Worm (Caenorhabditis elegans) whole organism, L2 larva: ENCODE measurements around the gene Y49F6B.9.
A peak's percentile ranks its signal among the peaks of the same experiment; 100 is the strongest.
"Not testable (repeated sequence)": the region's sequence is repeated elsewhere in the genome, so short reads cannot be mapped to it uniquely, and the experiment has no call there.

Experiments used
- C34F6.9 ChIP-seq: fragments of 150-350 bp; optimal IDR thresholded peaks from 2 replicates; lab custom pipeline; 2014; ENCODE audit warnings: missing biosample characterization, missing genetic modification characterization
- F13H6.1 ChIP-seq: sonication (generic microtip); optimal IDR thresholded peaks from 2 replicates; lab custom pipeline; 2016; ENCODE audit warnings: missing genetic modification characterization, missing compliant biosample characterization
- R02D3.7 ChIP-seq: fragments of 150-350 bp; optimal IDR thresholded peaks from 2 replicates; lab custom pipeline; 2014; ENCODE audit warnings: missing biosample characterization, missing genetic modification characterization
- Y55F3AM.14 ChIP-seq: fragments of 200-800 bp; sonication (Bioruptor generic); optimal IDR thresholded peaks from 2 replicates; lab custom pipeline; 2018; ENCODE audit warnings: mild to moderate bottlenecking, missing genetic modification characterization, missing compliant biosample characterization
- ZK546.5 ChIP-seq: sonication (generic microtip); optimal IDR thresholded peaks from 2 replicates; lab custom pipeline; 2017; ENCODE audit warnings: missing biosample characterization, missing genetic modification characterization
- alr-1 ChIP-seq: fragments of 150-350 bp; optimal IDR thresholded peaks from 2 replicates; lab custom pipeline; 2014; ENCODE audit warnings: missing biosample characterization, missing genetic modification characterization
- ama-1 ChIP-seq: fragments of 150-350 bp; optimal IDR thresholded peaks from 2 replicates; lab custom pipeline; 2018; ENCODE audit warnings: inconsistent platforms
- blmp-1 ChIP-seq: sonication (generic microtip); optimal IDR thresholded peaks from 2 replicates; lab custom pipeline; 2017; ENCODE audit warnings: missing genetic modification characterization, mild to moderate bottlenecking, missing compliant biosample characterization, antibody characterized with exemption, moderate library complexity; ENCODE audit not compliant: insufficient read depth
- ceh-16 ChIP-seq: fragments of 150-350 bp; optimal IDR thresholded peaks from 2 replicates; lab custom pipeline; 2014; ENCODE audit warnings: missing biosample characterization, missing genetic modification characterization
- ceh-82 ChIP-seq: fragments of 150-350 bp; optimal IDR thresholded peaks from 2 replicates; lab custom pipeline; 2014; ENCODE audit warnings: missing biosample characterization, missing genetic modification characterization
- crh-2 ChIP-seq: sonication (generic microtip); optimal IDR thresholded peaks from 2 replicates; lab custom pipeline; 2017; ENCODE audit warnings: missing biosample characterization, missing genetic modification characterization
- dmd-4 ChIP-seq: sonication (generic microtip); optimal IDR thresholded peaks from 2 replicates; lab custom pipeline; 2017; ENCODE audit warnings: missing biosample characterization, missing genetic modification characterization
- egl-27 ChIP-seq: sonication (generic microtip); optimal IDR thresholded peaks from 3 replicates; lab custom pipeline; 2017; ENCODE audit warnings: missing biosample characterization, missing genetic modification reagents, missing genetic modification characterization
- elt-1 ChIP-seq: fragments of 150-350 bp; optimal IDR thresholded peaks from 2 replicates; lab custom pipeline; 2014; ENCODE audit warnings: missing biosample characterization, missing genetic modification characterization
- elt-3 ChIP-seq: sonication (generic microtip); optimal IDR thresholded peaks from 2 replicates; lab custom pipeline; 2017; ENCODE audit warnings: missing biosample characterization, missing genetic modification characterization
- fos-1 ChIP-seq: fragments of 150-350 bp; optimal IDR thresholded peaks from 2 replicates; lab custom pipeline; 2014; ENCODE audit warnings: missing biosample characterization, missing genetic modification characterization
- gmeb-1 ChIP-seq: fragments of 150-350 bp; optimal IDR thresholded peaks from 2 replicates; lab custom pipeline; 2014; ENCODE audit warnings: missing biosample characterization, missing genetic modification characterization
- lin-11 ChIP-seq: fragments of 150-350 bp; sonication (generic microtip); optimal IDR thresholded peaks from 2 replicates; lab custom pipeline; 2014; ENCODE audit warnings: missing biosample characterization, missing genetic modification characterization, inconsistent platforms, mixed read lengths
- lin-13 ChIP-seq: fragments of 150-350 bp; optimal IDR thresholded peaks from 2 replicates; lab custom pipeline; 2014; ENCODE audit warnings: missing biosample characterization, missing genetic modification reagents, missing genetic modification characterization
- lsy-2 ChIP-seq, 2 experiments: fragments of 150-350 bp in 1 of 2; sonication (generic microtip) in 1 of 2; optimal IDR thresholded peaks; 2 replicates each; lab custom pipeline; 2014 to 2017; ENCODE audit warnings: missing biosample characterization in 2 of 2, missing genetic modification characterization in 2 of 2
- mab-5 ChIP-seq: fragments of 150-350 bp; optimal IDR thresholded peaks from 2 replicates; lab custom pipeline; 2014; ENCODE audit warnings: missing biosample characterization, missing genetic modification characterization
- mdl-1 ChIP-seq, 2 experiments: fragments of 150-350 bp in 1 of 2; sonication (generic microtip) in 1 of 2; optimal IDR thresholded peaks; 2 replicates each; lab custom pipeline; 2017; ENCODE audit warnings: missing biosample characterization in 2 of 2, missing genetic modification characterization in 2 of 2
- nhr-10 ChIP-seq: sonication (generic microtip); optimal IDR thresholded peaks from 2 replicates; lab custom pipeline; 2017; ENCODE audit warnings: missing biosample characterization, missing genetic modification characterization
- nhr-11 ChIP-seq: fragments of 150-350 bp; optimal IDR thresholded peaks from 2 replicates; lab custom pipeline; 2014; ENCODE audit warnings: missing biosample characterization, missing genetic modification characterization
- nhr-129 ChIP-seq: fragments of 150-350 bp; optimal IDR thresholded peaks from 2 replicates; lab custom pipeline; 2014; ENCODE audit warnings: missing biosample characterization, missing genetic modification characterization
- nhr-21 ChIP-seq: fragments of 150-350 bp; optimal IDR thresholded peaks from 2 replicates; lab custom pipeline; 2014; ENCODE audit warnings: missing biosample characterization, missing genetic modification characterization
- nhr-23 ChIP-seq: fragments of 150-350 bp; optimal IDR thresholded peaks from 2 replicates; lab custom pipeline; 2014; ENCODE audit warnings: missing biosample characterization, missing genetic modification reagents, missing genetic modification characterization
- nhr-237 ChIP-seq: fragments of 150-350 bp; optimal IDR thresholded peaks from 2 replicates; lab custom pipeline; 2014; ENCODE audit warnings: missing biosample characterization, missing genetic modification characterization
- nhr-6 ChIP-seq: fragments of 150-350 bp; optimal IDR thresholded peaks from 2 replicates; lab custom pipeline; 2014; ENCODE audit warnings: missing biosample characterization, missing genetic modification characterization
- nhr-77 ChIP-seq: fragments of 150-350 bp; optimal IDR thresholded peaks from 2 replicates; lab custom pipeline; 2014; ENCODE audit warnings: missing biosample characterization, missing genetic modification characterization
- peb-1 ChIP-seq: fragments of 150-350 bp; optimal IDR thresholded peaks from 2 replicates; lab custom pipeline; 2014; ENCODE audit warnings: missing biosample characterization, missing genetic modification characterization
- sem-4 ChIP-seq: fragments of 150-350 bp; optimal IDR thresholded peaks from 2 replicates; lab custom pipeline; 2014; ENCODE audit warnings: missing biosample characterization, missing genetic modification reagents, missing genetic modification characterization
- skn-1 ChIP-seq: sonication (generic microtip); optimal IDR thresholded peaks from 2 replicates; lab custom pipeline; 2017; ENCODE audit warnings: missing biosample characterization, missing genetic modification characterization
- sma-3 ChIP-seq: sonication (generic microtip); optimal IDR thresholded peaks from 2 replicates; lab custom pipeline; 2016; ENCODE audit warnings: missing genetic modification reagents, missing genetic modification characterization, missing compliant biosample characterization
- snpc-4 ChIP-seq: fragments of 150-350 bp; optimal IDR thresholded peaks from 2 replicates; lab custom pipeline; 2014; ENCODE audit warnings: missing biosample characterization, missing genetic modification characterization
- unc-39 ChIP-seq: fragments of 150-350 bp; optimal IDR thresholded peaks from 2 replicates; lab custom pipeline; 2014; ENCODE audit warnings: missing biosample characterization, missing genetic modification characterization
- unc-55 ChIP-seq: fragments of 150-350 bp; sonication (generic microtip); optimal IDR thresholded peaks from 3 replicates; lab custom pipeline; 2014; ENCODE audit warnings: missing biosample characterization, missing genetic modification reagents, missing genetic modification characterization
- unc-62 ChIP-seq: fragments of 150-350 bp; optimal IDR thresholded peaks from 2 replicates; lab custom pipeline; 2014; ENCODE audit warnings: missing biosample characterization, missing genetic modification reagents, missing genetic modification characterization
- zag-1 ChIP-seq: fragments of 150-350 bp; optimal IDR thresholded peaks from 2 replicates; lab custom pipeline; 2014; ENCODE audit warnings: missing biosample characterization, missing genetic modification characterization
- ztf-1 ChIP-seq: fragments of 200-800 bp; sonication (Bioruptor generic); conservative IDR thresholded peaks from 2 replicates; pipeline ENCODE4 v1.3.6; 2022; ENCODE audit warnings: missing genetic modification characterization, missing compliant biosample characterization
- ztf-11 ChIP-seq: sonication (generic microtip); optimal IDR thresholded peaks from 2 replicates; lab custom pipeline; 2017; ENCODE audit warnings: missing biosample characterization, missing genetic modification characterization
- ztf-4 ChIP-seq: fragments of 150-350 bp; optimal IDR thresholded peaks from 2 replicates; lab custom pipeline; 2014; ENCODE audit warnings: missing biosample characterization, missing genetic modification characterization

The Y49F6B.9 gene

ce11 chrII:3502520-3503323 lies 3.5 kb upstream of the Y49F6B.9 start, which contains the start of the genes col-71 and Y49F6B.2 (continued):
- TF ChIP-seq nhr-10, result no peak
- TF ChIP-seq nhr-21 (tag; lab: Kevin White, UChicago), result peak; percentile 36
- no peak for TF ChIP-seq elt-1 (tag; lab: Kevin White, UChicago)
- TF ChIP-seq mdl-1 (tag; optimal IDR thresholded peaks at IDR 0.05; lab: Kevin White, UChicago), result no peak
- TF ChIP-seq alr-1 (tag; lab: Kevin White, UChicago), result no peak
- TF ChIP-seq sem-4, result peak; percentile 47
- no peak for TF ChIP-seq ztf-11 (tag; lab: Kevin White, UChicago)
- TF ChIP-seq nhr-11 (tag; lab: Kevin White, UChicago), result no peak
- no peak for TF ChIP-seq peb-1 (tag; lab: Kevin White, UChicago)
- TF ChIP-seq snpc-4, result peak; percentile 23

ce11 chrII:3502011-3502410 lies 2.8 kb upstream of the Y49F6B.9 start:
- TF ChIP-seq nhr-77, result no peak
- no peak for TF ChIP-seq ceh-16
- no peak for TF ChIP-seq R02D3.7
- no peak for TF ChIP-seq nhr-129
- TF ChIP-seq C34F6.9 (tag; lab: Kevin White, UChicago), result no peak
- no peak for TF ChIP-seq nhr-237 (tag; lab: Kevin White, UChicago)
- no peak for TF ChIP-seq dmd-4 (tag; lab: Kevin White, UChicago)
- TF ChIP-seq ceh-82 (tag; lab: Kevin White, UChicago), result no peak
- no peak for TF ChIP-seq fos-1
- TF ChIP-seq elt-3 (tag; lab: Kevin White, UChicago), result no peak
- TF ChIP-seq blmp-1 (tag; lab: Kevin White, UChicago), result no peak
- TF ChIP-seq, all 48 proteins: peak for 0

- TF ChIP-seq nhr-77, result no peak
- no peak for TF ChIP-seq nhr-21 (tag; lab: Kevin White, UChicago)
- no peak for TF ChIP-seq zag-1
- TF ChIP-seq gmeb-1 (tag; lab: Kevin White, UChicago), result no peak
These were observed 1.2 kb upstream of the Y49F6B.9 start for ce11 chrII:3500373-3500772.

ce11 chrII:3490797-3491196 lies 8.4 kb downstream of the Y49F6B.9 start, which contains the start of gene fbxb-112:
Gene fbxb-112 (plus strand): TSS chrII:3491097.
- TF ChIP-seq mab-5 (tag; lab: Kevin White, UChicago); nhr-10; Y55F3AM.14: not testable (repeated sequence)

- no peak for TF ChIP-seq Y55F3AM.14
- peak; percentile 27 for TF ChIP-seq mab-5 (tag; lab: Kevin White, UChicago)
- no peak for TF ChIP-seq unc-62
- TF ChIP-seq unc-55 (GFP tag; lab: Kevin White, UChicago), result peak; percentile 79
- TF ChIP-seq egl-27 (tag; lab: Kevin White, UChicago), result no peak
- TF ChIP-seq elt-1 (tag; lab: Kevin White, UChicago), result no peak
- TF ChIP-seq blmp-1 (tag; lab: Kevin White, UChicago), result no peak
- no peak for TF ChIP-seq ceh-82 (tag; lab: Kevin White, UChicago)
- TF ChIP-seq nhr-77, result no peak
- no peak for TF ChIP-seq skn-1 (tag; lab: Kevin White, UChicago)
- TF ChIP-seq lin-11 (tag; lab: Kevin White, UChicago), result no peak
- no peak for TF ChIP-seq ztf-11 (tag; lab: Kevin White, UChicago)
- TF ChIP-seq sma-3 (GFP tag; lab: Kevin White, UChicago), result peak; percentile 53
- TF ChIP-seq gmeb-1 (tag; lab: Kevin White, UChicago), result no peak
- no peak for TF ChIP-seq nhr-23 (tag; lab: Kevin White, UChicago)
- TF ChIP-seq lin-13, result peak; percentile 74
- no peak for TF ChIP-seq ZK546.5 (tag; lab: Kevin White, UChicago)
- no peak for TF ChIP-seq unc-39 (tag; lab: Kevin White, UChicago)
- TF ChIP-seq ztf-4, result no peak
- TF ChIP-seq alr-1 (tag; lab: Kevin White, UChicago), result no peak
- TF ChIP-seq R02D3.7, result no peak
- TF ChIP-seq nhr-21 (tag; lab: Kevin White, UChicago), result no peak
- TF ChIP-seq lsy-2 (tag; optimal IDR thresholded peaks at IDR 0.05; lab: Kevin White, UChicago), result peak in 1 of 2 experiments; percentile 37
- TF ChIP-seq elt-3 (tag; lab: Kevin White, UChicago), result no peak
- peak; percentile 41 for TF ChIP-seq F13H6.1 (tag; lab: Kevin White, UChicago)
- peak; percentile 67 for TF ChIP-seq C34F6.9 (tag; lab: Kevin White, UChicago)
- TF ChIP-seq crh-2 (tag; lab: Kevin White, UChicago), result no peak
- TF ChIP-seq ztf-1 (GFP tag; lab: Robert Waterston, UW), result no peak
- no peak for TF ChIP-seq ceh-16
- no peak for TF ChIP-seq nhr-6
- TF ChIP-seq fos-1, result no peak
- TF ChIP-seq ama-1 (lab: Kevin White, UChicago), result no peak
- no peak for TF ChIP-seq mdl-1 (tag; optimal IDR thresholded peaks at IDR 0.05; lab: Kevin White, UChicago)
- TF ChIP-seq zag-1, result no peak
These were observed 17.0 kb downstream of the Y49F6B.9 start, which contains the start of gene smu-2 for ce11 chrII:3482231-3482630. Gene smu-2 (plus strand): TSS chrII:3482408.
